Worm (Caenorhabditis elegans) whole organism, early embryonic: ENCODE results near the gene mtx-2.
A peak's percentile ranks its signal among the peaks of the same experiment; 100 is the strongest.

Experiments used
- B0310.2 ChIP-seq: sonication (generic microtip); optimal IDR thresholded peaks from 2 replicates; lab custom pipeline; 2016; ENCODE audit warnings: mild to moderate bottlenecking, missing genetic modification characterization, missing compliant biosample characterization
- F13C5.2 ChIP-seq: sonication (generic microtip); optimal IDR thresholded peaks from 2 replicates; lab custom pipeline; 2017; ENCODE audit warnings: mild to moderate bottlenecking, missing genetic modification characterization, inconsistent platforms, missing compliant biosample characterization
- aly-1 ChIP-seq: sonication (generic microtip); optimal IDR thresholded peaks from 2 replicates; lab custom pipeline; 2016; ENCODE audit warnings: missing genetic modification characterization, missing compliant biosample characterization
- ama-1 ChIP-seq: fragments of 150-350 bp; optimal IDR thresholded peaks from 2 replicates; lab custom pipeline; 2014
- ceh-13 ChIP-seq: fragments of 200-800 bp; sonication (Bioruptor generic); optimal IDR thresholded peaks from 2 replicates; lab custom pipeline; 2018; ENCODE audit warnings: mild to moderate bottlenecking, missing genetic modification characterization, missing compliant biosample characterization
- ceh-36 ChIP-seq: sonication (generic microtip); optimal IDR thresholded peaks from 2 replicates; lab custom pipeline; 2016; ENCODE audit warnings: missing genetic modification characterization, inconsistent platforms, missing compliant biosample characterization
- ets-7 ChIP-seq: sonication (generic microtip); optimal IDR thresholded peaks from 2 replicates; lab custom pipeline; 2016; ENCODE audit warnings: missing genotype, missing genetic modification characterization, missing compliant biosample characterization
- flt-1 ChIP-seq: fragments of 200-800 bp; sonication (Bioruptor generic); IDR thresholded peaks from 2 replicates; pipeline ENCODE4 v1.3.6; 2022; ENCODE audit warnings: missing genetic modification characterization, missing compliant biosample characterization
- hmbx-1 ChIP-seq: sonication (generic microtip); optimal IDR thresholded peaks from 2 replicates; lab custom pipeline; 2016; ENCODE audit warnings: mild to moderate bottlenecking, missing genetic modification characterization, missing compliant biosample characterization
- hmg-4 ChIP-seq: fragments of 200-800 bp; sonication (Bioruptor generic); optimal IDR thresholded peaks from 2 replicates; lab custom pipeline; 2018; ENCODE audit warnings: mild to moderate bottlenecking, missing genetic modification characterization, missing compliant biosample characterization
- hnd-1 ChIP-seq: sonication (generic microtip); optimal IDR thresholded peaks from 2 replicates; lab custom pipeline; 2016; ENCODE audit warnings: missing genetic modification characterization, missing compliant biosample characterization
- pes-1 ChIP-seq: fragments of 200-800 bp; sonication (Bioruptor generic); IDR thresholded peaks from 2 replicates; pipeline ENCODE4 v1.3.6; 2022; ENCODE audit warnings: missing genetic modification reagents, missing genetic modification characterization, missing compliant biosample characterization
- scrt-1 ChIP-seq: fragments of 200-800 bp; sonication (Bioruptor generic); IDR thresholded peaks from 2 replicates; pipeline ENCODE4 v1.3.6; 2022; ENCODE audit warnings: missing genetic modification characterization, missing compliant biosample characterization
- sea-1 ChIP-seq: fragments of 200-800 bp; sonication (Bioruptor generic); conservative IDR thresholded peaks from 2 replicates; pipeline ENCODE4 v1.3.6; 2022; ENCODE audit warnings: missing genetic modification characterization, missing compliant biosample characterization
- tbx-11 ChIP-seq: fragments of 200-800 bp; sonication (Bioruptor generic); IDR thresholded peaks from 2 replicates; pipeline ENCODE4 v1.3.6; 2022; ENCODE audit warnings: missing genetic modification characterization, missing compliant biosample characterization
- tbx-37 ChIP-seq: fragments of 200-800 bp; sonication (Bioruptor generic); conservative IDR thresholded peaks from 2 replicates; pipeline ENCODE4 v1.3.6; 2022; ENCODE audit warnings: missing genetic modification reagents, missing genetic modification characterization, missing compliant biosample characterization
- tra-4 ChIP-seq: sonication (generic microtip); optimal IDR thresholded peaks from 2 replicates; lab custom pipeline; 2017; ENCODE audit warnings: missing genetic modification characterization, missing compliant biosample characterization

mtx-2 gene

DNA sequence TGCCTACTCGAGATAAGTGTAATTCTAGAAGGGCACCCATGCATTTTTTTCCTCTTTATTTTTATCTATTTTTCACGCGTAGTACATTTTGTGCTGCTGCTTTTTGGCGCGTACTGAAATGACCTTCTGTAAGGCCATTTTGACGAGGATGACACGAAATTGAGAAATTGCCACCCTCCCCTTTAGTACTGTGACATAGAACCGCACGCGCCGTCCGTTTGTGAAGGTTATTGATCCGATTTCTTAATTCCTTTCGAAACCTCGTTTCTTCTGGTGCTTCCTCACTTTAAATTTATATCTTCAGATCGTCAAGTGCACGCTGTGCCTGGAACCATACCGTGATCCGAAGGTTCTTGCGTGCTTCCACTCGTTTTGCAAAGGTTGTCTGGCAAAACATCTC is 32.3 kb downstream of the mtx-2 start:
- TF ChIP-seq hmbx-1 (tag; lab: Kevin White, UChicago), result no peak

ce11 chrIII:7730331-7730730 is 33.1 kb downstream of the mtx-2 start:
- peak; percentile 1 for TF ChIP-seq hmg-4
- TF ChIP-seq pes-1, result no peak

DNA sequence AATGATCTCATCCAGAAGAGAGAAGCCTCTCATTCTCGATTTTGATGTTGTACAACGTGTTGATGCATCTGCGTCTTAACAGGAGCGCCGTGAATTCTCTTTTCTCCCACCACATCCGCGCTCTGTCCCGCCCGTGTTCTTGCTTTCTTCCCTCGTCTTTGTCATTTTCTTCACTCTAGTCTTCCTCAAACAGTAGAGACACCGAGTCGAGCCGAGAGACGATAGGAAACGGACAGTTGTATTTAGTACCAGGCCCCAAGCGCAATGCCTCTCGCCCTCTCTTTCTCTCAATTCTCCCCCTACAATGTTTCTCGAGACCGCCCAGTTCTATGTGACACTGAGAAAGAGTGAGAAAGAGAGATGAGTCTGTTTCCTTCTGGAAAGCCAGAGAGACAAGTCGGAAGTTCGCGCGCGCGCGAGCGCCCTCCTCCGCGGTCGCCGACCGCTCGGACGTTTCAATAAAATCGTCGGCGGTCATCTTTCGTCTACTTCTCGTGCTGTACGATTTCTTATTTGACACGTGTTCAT is 33.8 kb downstream of the mtx-2 start, which contains the start of gene ZK112.4:
ZK112.4 (minus strand) TSS at position 478 of the 528 bp plus-strand sequence.
- TF ChIP-seq tbx-37 (no peak), ceh-13 (no peak), flt-1 (GFP tag; lab: Robert Waterston, UW) (no peak), hmg-4 (peak; percentile 44)

DNA sequence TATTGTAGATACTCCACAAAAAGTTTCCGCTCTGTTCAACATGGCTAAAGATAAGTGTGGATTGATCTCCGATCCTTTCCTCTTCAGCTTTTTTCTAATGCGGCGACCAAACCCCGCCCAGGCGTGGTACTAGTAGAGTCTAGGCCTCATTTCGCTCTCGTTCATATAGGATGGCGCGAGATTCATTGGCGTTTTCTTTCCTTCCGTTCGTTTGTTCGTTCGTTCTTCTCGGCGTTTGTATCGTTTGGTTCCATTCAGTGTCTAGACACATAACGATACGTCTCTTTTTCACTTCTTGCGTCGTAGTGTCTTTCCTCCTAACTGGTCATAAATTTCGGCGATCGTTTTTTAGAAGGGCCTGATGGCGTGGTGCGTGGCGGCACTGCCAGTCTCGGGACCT is 34.3 kb downstream of the mtx-2 start:
- TF ChIP-seq hmg-4 (no peak), F13C5.2 (tag; lab: Kevin White, UChicago) (no peak), scrt-1 (GFP tag; lab: Robert Waterston, UW) (no peak), sea-1 (no peak), tbx-37 (no peak), tra-4 (tag; lab: Kevin White, UChicago) (no peak), hmbx-1 (tag; lab: Kevin White, UChicago) (no peak), pes-1 (no peak), B0310.2 (no peak), tbx-11 (GFP tag; lab: Robert Waterston, UW) (no peak), flt-1 (GFP tag; lab: Robert Waterston, UW) (no peak), ceh-36 (tag; lab: Kevin White, UChicago) (no peak), hnd-1 (tag; lab: Kevin White, UChicago) (no peak)

DNA sequence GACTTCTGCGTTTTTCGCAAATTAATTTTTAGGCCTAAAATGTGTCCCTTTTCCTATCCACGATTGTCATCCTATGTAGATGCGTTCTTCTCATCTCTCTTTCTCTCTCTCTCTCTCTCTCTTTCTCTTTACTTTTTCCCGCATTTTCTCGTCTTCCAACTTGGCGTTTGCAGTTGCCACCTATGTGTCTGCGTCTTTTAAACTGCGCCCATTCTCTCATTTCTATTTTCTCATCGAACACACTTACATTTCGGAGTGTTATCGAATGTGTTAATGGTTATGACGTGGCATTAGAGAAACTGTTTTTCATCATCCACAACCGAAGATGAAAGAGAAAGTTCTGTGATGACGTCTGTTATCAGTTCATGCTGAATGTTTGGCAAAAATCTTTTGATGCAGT is 34.9 kb downstream of the mtx-2 start:
- TF ChIP-seq hmbx-1 (tag; lab: Kevin White, UChicago), result no peak
- TF ChIP-seq B0310.2, result no peak
- TF ChIP-seq ceh-36 (tag; lab: Kevin White, UChicago), result no peak
- no peak for TF ChIP-seq tbx-37
- no peak for TF ChIP-seq F13C5.2 (tag; lab: Kevin White, UChicago)
- no peak for TF ChIP-seq tra-4 (tag; lab: Kevin White, UChicago)
- no peak for TF ChIP-seq hmg-4
- TF ChIP-seq tbx-11 (GFP tag; lab: Robert Waterston, UW), result no peak
- no peak for TF ChIP-seq sea-1

DNA sequence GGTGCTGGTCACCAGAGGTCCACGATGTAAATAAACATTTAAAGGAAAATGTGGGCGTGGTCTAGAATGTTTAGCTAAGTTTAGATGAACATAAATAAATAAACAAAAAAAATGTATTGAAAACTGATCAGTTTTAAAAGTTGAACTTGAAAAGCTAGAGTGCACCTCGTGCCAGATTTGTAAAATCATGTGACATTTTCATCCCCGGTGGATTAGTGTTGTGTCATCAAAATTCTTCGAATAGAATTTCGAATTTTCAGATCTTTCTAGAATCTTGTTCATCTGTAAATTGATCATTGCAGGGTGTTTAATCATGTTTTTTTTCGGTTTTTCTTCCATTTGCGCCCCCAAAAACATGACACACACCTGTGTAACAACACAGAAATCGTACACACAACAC is 36.9 kb downstream of the mtx-2 start:
- no peak for TF ChIP-seq F13C5.2 (tag; lab: Kevin White, UChicago)
- no peak for TF ChIP-seq scrt-1 (GFP tag; lab: Robert Waterston, UW)
- TF ChIP-seq hmbx-1 (tag; lab: Kevin White, UChicago), result no peak
- TF ChIP-seq tbx-11 (GFP tag; lab: Robert Waterston, UW), result no peak
- no peak for TF ChIP-seq B0310.2
- no peak for TF ChIP-seq tra-4 (tag; lab: Kevin White, UChicago)
- no peak for TF ChIP-seq tbx-37
- no peak for TF ChIP-seq ceh-13
- no peak for TF ChIP-seq ets-7 (tag; lab: Kevin White, UChicago)
- TF ChIP-seq ama-1 (lab: Kevin White, UChicago), result no peak
- TF ChIP-seq aly-1, result no peak
- no peak for TF ChIP-seq hnd-1 (tag; lab: Kevin White, UChicago)
- TF ChIP-seq pes-1, result no peak
- TF ChIP-seq hmg-4, result no peak
- TF ChIP-seq flt-1 (GFP tag; lab: Robert Waterston, UW), result no peak
- no peak for TF ChIP-seq sea-1
- TF ChIP-seq ceh-36 (tag; lab: Kevin White, UChicago), result no peak

ce11 chrIII:7725483-7726250 is 37.7 kb downstream of the mtx-2 start:
- no peak for TF ChIP-seq ama-1 (lab: Kevin White, UChicago)
- peak; percentile 30 for TF ChIP-seq aly-1

ce11 chrIII:7724433-7724832 is 39.0 kb downstream of the mtx-2 start:
- TF ChIP-seq aly-1 (no peak), B0310.2 (no peak), hmg-4 (no peak), tbx-11 (GFP tag; lab: Robert Waterston, UW) (no peak), pes-1 (no peak), ama-1 (lab: Kevin White, UChicago) (no peak), tbx-37 (no peak), ceh-36 (tag; lab: Kevin White, UChicago) (no peak), hmbx-1 (tag; lab: Kevin White, UChicago) (no peak), ets-7 (tag; lab: Kevin White, UChicago) (no peak), flt-1 (GFP tag; lab: Robert Waterston, UW) (no peak), sea-1 (no peak), hnd-1 (tag; lab: Kevin White, UChicago) (no peak), F13C5.2 (tag; lab: Kevin White, UChicago) (no peak), ceh-13 (no peak), tra-4 (tag; lab: Kevin White, UChicago) (no peak)
